Fruit fly (Drosophila melanogaster): Measurements from ENCODE around the gene CG4467.

DNA sequence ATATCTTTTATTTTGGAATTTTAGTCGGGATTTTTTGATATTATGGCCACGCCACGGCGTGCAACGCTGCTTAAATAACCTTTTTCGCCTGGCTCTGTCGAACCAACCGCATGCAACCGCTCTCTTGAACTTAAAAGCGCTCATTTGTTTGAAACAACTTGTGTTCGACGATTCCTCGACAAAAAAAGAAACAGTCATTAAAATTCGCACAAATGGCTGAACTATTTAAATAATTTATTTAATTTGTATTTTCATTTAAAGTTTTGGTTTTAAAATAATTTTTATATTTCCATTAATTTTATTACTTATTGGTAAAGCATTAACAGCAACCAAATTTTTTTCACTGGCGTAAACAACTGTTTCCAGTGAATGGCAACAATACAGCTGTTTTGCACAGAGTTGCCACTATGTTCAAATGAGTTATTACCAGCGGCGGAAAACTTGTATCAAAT is 32.1 kb upstream of the CG4467 start, which contains the start of the genes orb and Cdc16:
- TF ChIP-seq CG8478 (optimal IDR thresholded peaks at IDR 0.05) (no peak), Dll (optimal IDR thresholded peaks at IDR 0.05) (no peak), pan (optimal IDR thresholded peaks at IDR 0.05) (no peak), usp (GFP tag; optimal IDR thresholded peaks at IDR 0.05) (no peak), psq (optimal IDR thresholded peaks at IDR 0.05) (no peak)
